Fruit fly (Drosophila melanogaster) whole organism, embryonic: ENCODE results near the gene Rrp45.

Experiments
- B-H2 ChIP-seq: fragments of 200-800 bp; sonication (Bioruptor generic); optimal IDR thresholded peaks from 2 replicates; lab custom pipeline; 2018; ENCODE audit warnings: missing biosample characterization, mild to moderate bottlenecking, missing genetic modification characterization
- BEAF-32 ChIP-seq: fragments of 200-800 bp; sonication (Bioruptor generic); optimal IDR thresholded peaks from 3 replicates; lab custom pipeline; 2017; ENCODE audit warnings: missing biosample characterization, missing genetic modification characterization, mild to moderate bottlenecking, moderate library complexity, missing genetic modification reagents
- CG10209 ChIP-seq: fragments of 200-800 bp; sonication (Bioruptor generic); optimal IDR thresholded peaks from 3 replicates; lab custom pipeline; 2017; ENCODE audit warnings: missing biosample characterization, mild to moderate bottlenecking, missing genetic modification characterization, missing genetic modification reagents
- CG10321 ChIP-seq: fragments of 200-800 bp; sonication (Bioruptor generic); IDR thresholded peaks from 2 replicates; pipeline ENCODE4 v1.3.6; 2022; ENCODE audit warnings: missing biosample characterization, missing genetic modification characterization
- CG12104 ChIP-seq: fragments of 200-800 bp; sonication (Bioruptor generic); optimal IDR thresholded peaks from 3 replicates; lab custom pipeline; 2016; ENCODE audit warnings: missing biosample characterization, missing genetic modification characterization
- CG14441 ChIP-seq: fragments of 200-800 bp; sonication (Bioruptor generic); IDR thresholded peaks from 2 replicates; pipeline ENCODE4 v1.3.6; 2022; ENCODE audit warnings: missing biosample characterization, missing genetic modification characterization
- CG14860 ChIP-seq: fragments of 200-800 bp; sonication (Bioruptor generic); IDR thresholded peaks from 3 replicates; pipeline ENCODE4 v1.3.6; 2022; ENCODE audit warnings: missing biosample characterization, missing genetic modification characterization; ENCODE audit not compliant: partially characterized antibody
- CG17359 ChIP-seq: fragments of 200-800 bp; sonication (Bioruptor generic); optimal IDR thresholded peaks from 3 replicates; lab custom pipeline; 2018; ENCODE audit warnings: missing biosample characterization, mild to moderate bottlenecking, missing genetic modification characterization, moderate library complexity
- CG17829 ChIP-seq: fragments of 200-800 bp; optimal IDR thresholded peaks from 2 replicates; lab custom pipeline; 2019; ENCODE audit warnings: missing biosample characterization, mild to moderate bottlenecking, missing genetic modification characterization, moderate library complexity
- CG2202 ChIP-seq: fragments of 200-800 bp; sonication (Bioruptor generic); optimal IDR thresholded peaks from 2 replicates; lab custom pipeline; 2018; ENCODE audit warnings: missing biosample characterization, mild to moderate bottlenecking, missing genetic modification characterization
- CG33213 ChIP-seq: fragments of 200-800 bp; sonication (Bioruptor generic); optimal IDR thresholded peaks from 3 replicates; lab custom pipeline; 2016; ENCODE audit warnings: missing biosample characterization, missing genetic modification characterization
- CG34376 ChIP-seq: fragments of 200-800 bp; sonication (Bioruptor generic); optimal IDR thresholded peaks from 2 replicates; lab custom pipeline; 2018; ENCODE audit warnings: missing biosample characterization, mild to moderate bottlenecking, missing genetic modification characterization
- CG3726 ChIP-seq: fragments of 200-800 bp; sonication (Bioruptor generic); IDR thresholded peaks from 3 replicates; pipeline ENCODE4, ENCODE4 v1.3.6; 2022; ENCODE audit warnings: missing biosample characterization, missing genetic modification characterization
- CG5180 ChIP-seq: fragments of 200-800 bp; sonication (Bioruptor generic); optimal IDR thresholded peaks from 3 replicates; lab custom pipeline; 2017; ENCODE audit warnings: missing biosample characterization, missing genetic modification characterization, mild to moderate bottlenecking, moderate library complexity, missing genetic modification reagents
- CG8089 ChIP-seq: fragments of 200-800 bp; sonication (Bioruptor generic); optimal IDR thresholded peaks from 3 replicates; lab custom pipeline; 2016; ENCODE audit warnings: missing biosample characterization, missing genetic modification characterization
- CG9437 ChIP-seq: fragments of 200-800 bp; sonication (Bioruptor generic); optimal IDR thresholded peaks from 2 replicates; lab custom pipeline; 2018; ENCODE audit warnings: missing biosample characterization, mild to moderate bottlenecking, missing genetic modification characterization
- D ChIP-seq, 2 experiments: fragments of 200-800 bp in 1 of 2; fragments of >200 bp in 1 of 2; sonication (Bioruptor generic) in 1 of 2; optimal IDR thresholded peaks; 2 replicates in 1 of 2; 3 replicates in 1 of 2; lab custom pipeline; 2017; ENCODE audit warnings: mild to moderate bottlenecking in 1 of 2, missing biosample characterization in 1 of 2, missing genetic modification characterization in 1 of 2, missing genetic modification reagents in 1 of 2
- Drgx ChIP-seq: fragments of 200-800 bp; sonication (Bioruptor generic); IDR thresholded peaks from 2 replicates; pipeline ENCODE4 v1.3.6; 2022; ENCODE audit warnings: missing biosample characterization, missing genetic modification characterization
- MESR4 ChIP-seq: fragments of 200-800 bp; sonication (Bioruptor generic); optimal IDR thresholded peaks from 2 replicates; lab custom pipeline; 2018; ENCODE audit warnings: missing biosample characterization, mild to moderate bottlenecking, missing genetic modification characterization, moderate library complexity
- NfI ChIP-seq: fragments of 200-800 bp; sonication (Bioruptor generic); optimal IDR thresholded peaks from 3 replicates; lab custom pipeline; 2018; ENCODE audit warnings: missing biosample characterization, mild to moderate bottlenecking, missing genetic modification characterization, moderate library complexity
- Rfx ChIP-seq: fragments of 200-800 bp; sonication (Bioruptor generic); IDR thresholded peaks from 2 replicates; pipeline ENCODE4 v1.3.6; 2022; ENCODE audit warnings: missing biosample characterization, missing genetic modification characterization
- Sox102F ChIP-seq: fragments of 200-800 bp; sonication (Bioruptor generic); optimal IDR thresholded peaks from 2 replicates; lab custom pipeline; 2018; ENCODE audit warnings: missing biosample characterization, mild to moderate bottlenecking, missing genetic modification characterization, moderate library complexity
- Sry-β ChIP-seq: fragments of 200-800 bp; sonication (Bioruptor generic); optimal IDR thresholded peaks from 2 replicates; lab custom pipeline; 2018; ENCODE audit warnings: missing biosample characterization, mild to moderate bottlenecking, missing genetic modification characterization, moderate library complexity
- ap ChIP-seq: fragments of 200-800 bp; sonication (Bioruptor generic); IDR thresholded peaks from 2 replicates; pipeline ENCODE4 v1.3.6; 2022; ENCODE audit warnings: missing biosample characterization, missing genetic modification characterization
- cad ChIP-seq: fragments of >200 bp; optimal IDR thresholded peaks from 2 replicates; lab custom pipeline; 2017; ENCODE audit warnings: missing biosample characterization, missing genetic modification characterization
- cg ChIP-seq: fragments of 200-800 bp; sonication (Bioruptor generic); optimal IDR thresholded peaks from 3 replicates; lab custom pipeline; 2019; ENCODE audit warnings: missing biosample characterization, mild to moderate bottlenecking, missing genetic modification characterization, moderate library complexity
- chif ChIP-seq, 2 experiments: fragments of 200-800 bp; sonication (Bioruptor generic); optimal IDR thresholded peaks; 3 replicates each; lab custom pipeline; 2016; ENCODE audit warnings: missing biosample characterization in 2 of 2, missing genetic modification characterization in 2 of 2
- corto ChIP-seq: fragments of 200-800 bp; sonication (Bioruptor generic); optimal IDR thresholded peaks from 2 replicates; lab custom pipeline; 2016; ENCODE audit warnings: missing biosample characterization, mild to moderate bottlenecking, missing genetic modification characterization, moderate library complexity
- dimm ChIP-seq: fragments of 200-800 bp; sonication (Bioruptor generic); IDR thresholded peaks from 2 replicates; pipeline ENCODE4 v1.3.6; 2022; ENCODE audit warnings: missing biosample characterization, missing genetic modification characterization
- dmrt99B ChIP-seq: fragments of 200-800 bp; sonication (Bioruptor generic); optimal IDR thresholded peaks from 2 replicates; lab custom pipeline; 2018; ENCODE audit warnings: missing biosample characterization, mild to moderate bottlenecking, missing genetic modification characterization, moderate library complexity
- eyg ChIP-seq: fragments of 200-800 bp; sonication (Bioruptor generic); optimal IDR thresholded peaks from 3 replicates; lab custom pipeline; 2016; ENCODE audit warnings: missing biosample characterization, missing genetic modification characterization
- fd102C ChIP-seq: fragments of 200-800 bp; sonication (Bioruptor generic); optimal IDR thresholded peaks from 2 replicates; lab custom pipeline; 2018; ENCODE audit warnings: missing biosample characterization, mild to moderate bottlenecking, missing genetic modification characterization, moderate library complexity
- gsb-n ChIP-seq: fragments of 200-800 bp; sonication (Bioruptor generic); optimal IDR thresholded peaks from 3 replicates; lab custom pipeline; 2018; ENCODE audit warnings: missing biosample characterization, mild to moderate bottlenecking, missing genetic modification characterization
- knrl ChIP-seq: fragments of 200-800 bp; sonication (Bioruptor generic); IDR thresholded peaks from 3 replicates; pipeline ENCODE4 v1.3.6; 2022; ENCODE audit warnings: missing biosample characterization, missing genetic modification characterization; ENCODE audit not compliant: partially characterized antibody
- nom ChIP-seq: fragments of 200-800 bp; sonication (Bioruptor generic); optimal IDR thresholded peaks from 2 replicates; lab custom pipeline; 2017; ENCODE audit warnings: missing biosample characterization, missing genetic modification characterization, mild to moderate bottlenecking, moderate library complexity, missing genetic modification reagents
- pan ChIP-seq, 4 experiments: fragments of >200 bp in 3 of 4; fragments of 200-800 bp in 1 of 4; sonication (Bioruptor generic) in 1 of 4; optimal IDR thresholded peaks in 3 of 4; IDR thresholded peaks in 1 of 4; 2 replicates each; pipeline versions ENCODE4 v1.3.6 to Lab custom; 2017 to 2022; ENCODE audit warnings: missing biosample characterization in 2 of 4, missing genetic modification characterization in 2 of 4, mixed read lengths in 1 of 4
- pfk ChIP-seq: fragments of 200-800 bp; sonication (Bioruptor generic); optimal IDR thresholded peaks from 2 replicates; lab custom pipeline; 2018; ENCODE audit warnings: missing biosample characterization, mild to moderate bottlenecking, missing genetic modification characterization, moderate library complexity
- phol ChIP-seq: fragments of 200-800 bp; sonication (Bioruptor generic); optimal IDR thresholded peaks from 3 replicates; lab custom pipeline; 2018; ENCODE audit warnings: missing biosample characterization, mild to moderate bottlenecking, missing genetic modification characterization, moderate library complexity
- prd ChIP-seq, 3 experiments: fragments of >200 bp in 2 of 3; fragments of 200-800 bp in 1 of 3; sonication (Bioruptor generic) in 1 of 3; optimal IDR thresholded peaks in 2 of 3; IDR thresholded peaks in 1 of 3; 2 replicates in 2 of 3; 3 replicates in 1 of 3; pipeline versions ENCODE4 v1.3.6 to Lab custom; 2017 to 2022; ENCODE audit warnings: missing biosample characterization in 1 of 3, missing genetic modification characterization in 1 of 3
- sens-2 ChIP-seq: fragments of 200-800 bp; sonication (Bioruptor generic); IDR thresholded peaks from 2 replicates; pipeline ENCODE4 v1.3.6; 2022; ENCODE audit warnings: missing biosample characterization, missing genetic modification characterization
- shn ChIP-seq: fragments of 200-800 bp; sonication (Bioruptor generic); optimal IDR thresholded peaks from 3 replicates; lab custom pipeline; 2016; ENCODE audit warnings: missing biosample characterization, missing genetic modification characterization
- unpg ChIP-seq: fragments of 200-800 bp; sonication (Bioruptor generic); optimal IDR thresholded peaks from 3 replicates; lab custom pipeline; 2018; ENCODE audit warnings: missing biosample characterization, mild to moderate bottlenecking, missing genetic modification characterization, moderate library complexity
- vfl ChIP-seq: fragments of 200-800 bp; sonication (Bioruptor generic); optimal IDR thresholded peaks from 2 replicates; lab custom pipeline; 2016; ENCODE audit warnings: missing biosample characterization, missing genetic modification characterization
- yki ChIP-seq: fragments of >200 bp; optimal IDR thresholded peaks from 3 replicates; lab custom pipeline; 2018

The Rrp45 gene

dm6 chrX:16791920-16792829 is 1.1 kb upstream of the Rrp45 start, which contains the start of gene CG4768 (continued):
- peak; percentile 14 for TF ChIP-seq Sry-β
- no peak for TF ChIP-seq vfl (GFP tag; lab: Kevin White, UChicago)
- peak; percentile 19 for TF ChIP-seq NfI (GFP tag; lab: Kevin White, UChicago)
- TF ChIP-seq MESR4 = peak; percentile 85
- TF ChIP-seq phol (tag; lab: Kevin White, UChicago) = no peak
- TF ChIP-seq CG12104 (GFP tag; lab: Kevin White, UChicago) = no peak
- TF ChIP-seq prd (optimal IDR thresholded peaks at IDR 0.05; lab: Kevin White, UChicago) = no peak
- TF ChIP-seq prd (GFP tag; IDR thresholded peaks at IDR 0.05; lab: Robert Waterston, UW) = 0 out of 3 replicates have a peak, but pooled peaks have one; percentile 7
- no peak for TF ChIP-seq pfk (GFP tag; lab: Kevin White, UChicago)
- peak; percentile 24 for TF ChIP-seq BEAF-32 (GFP tag; lab: Kevin White, UChicago)
- TF ChIP-seq CG9437 (GFP tag; lab: Kevin White, UChicago) = peak; percentile 24
- TF ChIP-seq chif (GFP tag; optimal IDR thresholded peaks at IDR 0.05; lab: Kevin White, UChicago) = no peak
- TF ChIP-seq cg (GFP tag; lab: Kevin White, UChicago) = peak; percentile 86
- TF ChIP-seq CG14441 (GFP tag; lab: Robert Waterston, UW) = no peak
- TF ChIP-seq Sox102F (GFP tag; lab: Kevin White, UChicago) = no peak
- peak; percentile 64 for TF ChIP-seq D (optimal IDR thresholded peaks at IDR 0.05; lab: Kevin White, UChicago)
- TF ChIP-seq D (GFP tag; optimal IDR thresholded peaks at IDR 0.05; lab: Kevin White, UChicago) = no peak

DNA sequence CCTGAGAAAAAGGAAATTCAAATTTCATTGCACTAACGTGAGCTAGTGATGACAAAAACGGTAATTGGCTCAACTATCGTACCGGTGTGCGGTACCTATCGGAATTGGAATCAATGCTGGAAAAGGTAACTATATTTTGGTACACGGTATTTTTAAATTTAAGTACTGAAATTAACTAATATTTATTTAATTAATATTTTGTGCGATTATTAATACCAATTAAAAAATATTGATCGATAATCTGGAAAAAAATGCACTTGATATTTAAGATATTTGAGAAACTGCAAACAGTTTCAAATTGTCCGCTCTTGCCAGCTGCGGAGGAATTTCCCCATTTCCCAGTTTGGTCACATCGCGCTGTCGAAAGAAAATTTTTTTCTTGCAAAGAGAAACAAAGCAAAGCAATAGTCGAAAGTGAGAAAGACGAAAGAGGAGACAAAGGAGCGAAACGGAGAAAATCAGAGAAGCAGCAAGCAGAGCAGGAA is 3.6 kb downstream of the Rrp45 start:
- peak; percentile 3 for TF ChIP-seq nom (GFP tag; lab: Kevin White, UChicago)
- TF ChIP-seq CG10321 (GFP tag; lab: Robert Waterston, UW) = no peak
- no peak for TF ChIP-seq pan (optimal IDR thresholded peaks at IDR 0.05; lab: Kevin White, UChicago)
- TF ChIP-seq pan (GFP tag; optimal IDR thresholded peaks at IDR 0.05 in 1 of 2, IDR thresholded peaks at IDR 0.05 in 1 of 2) = no peak
- no peak for TF ChIP-seq dimm (GFP tag; lab: Robert Waterston, UW)
- no peak for TF ChIP-seq gsb-n (tag; lab: Kevin White, UChicago)
- no peak for TF ChIP-seq CG17359 (tag; lab: Kevin White, UChicago)
- no peak for TF ChIP-seq dmrt99B (tag; lab: Kevin White, UChicago)
- TF ChIP-seq yki (lab: Kevin White, UChicago) = no peak
- TF ChIP-seq shn = no peak
- no peak for TF ChIP-seq CG8089 (GFP tag; lab: Kevin White, UChicago)
- no peak for TF ChIP-seq cg (GFP tag; lab: Kevin White, UChicago)
- peak; percentile 33; the same call in 1 of the 3 replicates for TF ChIP-seq CG14860 (GFP tag; lab: Robert Waterston, UW)
- TF ChIP-seq knrl (GFP tag; lab: Robert Waterston, UW) = peak; percentile 65; the same call in 2 of the 3 replicates
- no peak for TF ChIP-seq CG3726 (GFP tag; lab: Robert Waterston, UW)
- TF ChIP-seq CG34376 = no peak
- no peak for TF ChIP-seq CG10209 (GFP tag; lab: Kevin White, UChicago)
- no peak for TF ChIP-seq eyg (GFP tag; lab: Kevin White, UChicago)
- TF ChIP-seq CG5180 (GFP tag; lab: Kevin White, UChicago) = no peak
- TF ChIP-seq fd102C (GFP tag; lab: Kevin White, UChicago) = no peak
- no peak for TF ChIP-seq Drgx (GFP tag; lab: Robert Waterston, UW)
- TF ChIP-seq CG17829 (tag; lab: Kevin White, UChicago) = peak; percentile 6
- TF ChIP-seq Rfx (GFP tag; lab: Robert Waterston, UW) = peak; percentile 28; the same call in 1 of the 2 replicates
- TF ChIP-seq cad = no peak
- TF ChIP-seq corto (GFP tag; lab: Kevin White, UChicago) = no peak
- TF ChIP-seq sens-2 (GFP tag; lab: Robert Waterston, UW) = no peak
- TF ChIP-seq CG2202 (tag; lab: Kevin White, UChicago) = no peak
- TF ChIP-seq CG33213 (GFP tag; lab: Kevin White, UChicago) = no peak
- no peak for TF ChIP-seq ap
- no peak for TF ChIP-seq unpg (GFP tag; lab: Kevin White, UChicago)
- no peak for TF ChIP-seq B-H2 (GFP tag; lab: Kevin White, UChicago)
